Worm (Caenorhabditis elegans) whole organism, L4/young adult: Measurements from ENCODE around the gene T24D5.1.

ENCODE experiments used
- W03F9.2 ChIP-seq: fragments of 150-350 bp; optimal IDR thresholded peaks from 2 replicates; lab custom pipeline; 2014; ENCODE audit warnings: missing biosample characterization, missing genetic modification characterization
- dao-5 ChIP-seq: sonication (generic microtip); optimal IDR thresholded peaks from 2 replicates; lab custom pipeline; 2016; ENCODE audit warnings: missing genotype, missing genetic modification characterization, moderate library complexity, missing compliant biosample characterization
- him-1 ChIP-seq: sonication (generic microtip); optimal IDR thresholded peaks from 2 replicates; lab custom pipeline; 2016; ENCODE audit warnings: missing genotype, missing genetic modification reagents, missing genetic modification characterization, missing compliant biosample characterization

The T24D5.1 gene

DNA sequence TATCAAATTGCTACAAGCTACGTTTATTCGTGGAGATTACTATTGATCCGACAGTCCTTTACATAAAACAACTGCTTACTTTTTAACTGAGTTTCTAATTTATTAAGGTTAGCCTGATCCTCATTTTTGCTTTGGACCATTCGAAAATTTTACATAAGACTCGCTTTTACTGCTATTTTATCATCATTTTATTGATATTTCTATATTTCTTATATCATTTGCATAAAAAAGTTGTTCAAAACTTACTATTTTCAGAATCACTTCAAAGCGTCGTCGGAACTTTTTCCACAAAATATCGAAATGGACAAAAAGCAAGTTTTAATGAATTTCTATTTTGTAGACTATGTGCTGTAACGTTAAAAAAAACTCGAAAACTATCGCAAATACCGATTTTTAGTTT lies at the start of gene T24D5.1:
T24D5.1 (plus strand) TSS at position 301 of the 400 bp plus-strand sequence.
- no peak for TF ChIP-seq dao-5 (tag; lab: Kevin White, UChicago)
- TF ChIP-seq W03F9.2 (tag; lab: Kevin White, UChicago): no peak
- no peak for TF ChIP-seq him-1

DNA sequence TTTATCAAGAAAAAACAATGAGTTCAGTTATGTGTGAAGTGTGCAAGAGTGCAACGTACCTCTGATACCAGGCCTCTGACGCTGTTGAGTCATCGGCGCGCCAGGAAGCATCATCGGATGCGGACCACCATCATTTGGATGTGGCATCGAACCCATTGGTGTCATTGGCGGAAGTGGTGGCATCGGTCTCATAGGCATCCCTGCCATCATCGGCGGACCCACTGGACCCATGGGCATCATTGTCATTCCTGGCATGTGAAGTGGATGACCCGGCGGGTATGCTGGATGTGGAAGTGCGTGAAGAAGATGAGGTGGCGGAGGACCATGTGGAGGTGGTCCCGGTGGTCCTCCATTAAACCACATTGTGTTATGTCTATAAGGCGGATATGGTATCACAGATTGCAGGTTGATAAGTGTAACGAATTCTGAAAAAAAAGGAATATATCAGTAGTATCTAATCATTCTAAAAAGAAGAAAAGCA lies 49.2 kb upstream of the T24D5.1 start, which contains the start of gene scd-1:
scd-1 (minus strand) TSS at position 431 of the 481 bp plus-strand sequence.
- no peak for TF ChIP-seq dao-5 (tag; lab: Kevin White, UChicago)
- no peak for TF ChIP-seq W03F9.2 (tag; lab: Kevin White, UChicago)
- TF ChIP-seq him-1: no peak

DNA sequence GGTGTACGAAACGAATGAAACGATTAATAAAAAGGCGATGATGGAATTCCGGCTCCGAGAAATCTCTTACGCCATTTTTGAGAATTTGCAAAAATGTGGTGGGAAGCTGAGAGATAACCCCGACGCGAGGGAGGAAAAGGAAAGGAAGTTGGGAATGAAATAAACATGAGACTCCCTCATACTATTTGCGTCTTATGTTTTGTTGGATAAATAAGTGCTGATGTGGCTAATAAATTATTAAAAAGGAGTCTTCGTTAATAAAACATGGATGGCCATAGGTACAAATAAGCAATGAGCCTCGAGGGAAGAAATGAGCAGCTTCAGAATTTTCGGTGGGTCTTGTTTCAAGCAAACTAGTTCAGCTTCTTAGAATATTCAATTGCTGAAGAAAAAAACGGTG lies 42.2 kb upstream of the T24D5.1 start:
- no peak for TF ChIP-seq dao-5 (tag; lab: Kevin White, UChicago)
- no peak for TF ChIP-seq him-1
- TF ChIP-seq W03F9.2 (tag; lab: Kevin White, UChicago): no peak

DNA sequence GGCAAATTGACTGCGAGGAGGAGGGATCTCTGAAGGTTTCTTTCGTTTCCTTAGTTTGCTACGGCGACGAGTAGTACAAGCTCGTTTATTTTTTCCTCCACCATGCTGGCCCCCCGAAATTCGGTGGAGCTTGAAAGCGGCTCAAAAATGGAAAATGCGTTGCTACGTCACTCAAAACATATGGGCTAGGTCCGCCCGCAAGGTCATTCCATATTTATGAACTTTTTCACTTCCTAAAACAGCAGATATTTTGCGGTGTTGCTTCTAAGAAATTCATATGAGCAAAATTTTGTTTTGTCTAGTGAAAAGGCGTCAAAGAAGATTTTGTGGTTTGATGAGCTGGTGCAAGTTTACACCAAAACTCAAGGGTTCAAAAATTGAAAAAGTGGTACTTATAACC lies 40.1 kb upstream of the T24D5.1 start:
- no peak for TF ChIP-seq dao-5 (tag; lab: Kevin White, UChicago)
- TF ChIP-seq him-1: no peak
- no peak for TF ChIP-seq W03F9.2 (tag; lab: Kevin White, UChicago)

DNA sequence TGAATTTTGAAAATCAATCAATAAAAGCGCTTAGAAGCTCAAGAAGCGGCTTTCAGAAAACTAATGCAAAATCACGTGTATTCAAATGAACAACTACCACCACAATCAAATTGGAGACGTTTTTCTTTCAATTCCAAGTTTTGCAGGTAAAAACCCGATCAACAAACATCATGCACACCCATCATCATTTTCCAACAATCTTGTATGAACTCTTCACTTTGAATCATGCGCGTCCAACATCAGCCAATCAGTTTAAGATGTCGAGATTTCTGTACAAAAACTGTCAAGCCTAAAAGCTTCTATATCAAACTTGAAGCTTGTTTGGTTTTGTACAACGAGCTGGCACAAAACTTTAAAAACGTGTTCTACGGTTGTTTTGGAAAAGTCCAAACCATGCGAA lies 35.8 kb upstream of the T24D5.1 start:
- no peak for TF ChIP-seq W03F9.2 (tag; lab: Kevin White, UChicago)
- no peak for TF ChIP-seq him-1
- TF ChIP-seq dao-5 (tag; lab: Kevin White, UChicago): no peak

DNA sequence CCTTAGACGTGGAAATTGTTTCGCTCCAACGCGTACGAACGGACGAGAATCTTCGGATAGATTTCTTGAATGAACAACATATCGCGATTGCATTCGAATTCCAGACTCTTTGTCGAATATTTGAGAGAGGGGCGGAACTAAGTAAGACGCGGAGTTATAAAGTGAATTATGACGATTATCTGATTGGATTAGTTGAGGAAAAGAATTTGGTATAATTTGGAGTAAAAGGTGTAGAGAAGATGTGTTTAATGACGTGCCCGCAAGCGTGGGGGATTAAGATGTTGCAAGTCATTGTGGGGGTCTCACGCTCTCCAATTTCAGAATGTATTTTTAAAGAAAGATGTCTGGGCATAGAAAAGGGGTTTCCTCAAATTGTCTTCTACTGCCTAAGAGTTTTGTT lies 29.5 kb upstream of the T24D5.1 start:
- TF ChIP-seq dao-5 (tag; lab: Kevin White, UChicago) (no peak), W03F9.2 (tag; lab: Kevin White, UChicago) (no peak), him-1 (no peak)

DNA sequence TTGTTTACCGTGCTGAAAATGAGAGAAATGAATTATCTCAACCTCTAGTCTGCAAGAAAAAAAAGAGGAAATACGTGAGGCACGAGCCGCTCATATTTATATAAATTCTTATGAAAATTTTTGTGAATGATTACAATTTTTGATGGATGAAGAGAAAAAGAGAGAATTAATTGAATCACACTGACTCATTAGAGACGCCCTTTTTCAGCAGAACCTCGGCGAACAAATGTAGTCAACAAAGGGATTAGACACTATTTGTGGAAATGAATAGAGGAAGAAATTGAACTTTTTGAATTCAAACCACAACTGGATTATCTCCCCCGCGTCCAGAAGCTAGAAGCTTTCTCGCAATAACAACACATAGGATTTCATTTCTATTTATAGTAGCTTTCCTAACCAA lies 27.8 kb upstream of the T24D5.1 start:
- TF ChIP-seq him-1 (no peak), W03F9.2 (tag; lab: Kevin White, UChicago) (no peak), dao-5 (tag; lab: Kevin White, UChicago) (no peak)

DNA sequence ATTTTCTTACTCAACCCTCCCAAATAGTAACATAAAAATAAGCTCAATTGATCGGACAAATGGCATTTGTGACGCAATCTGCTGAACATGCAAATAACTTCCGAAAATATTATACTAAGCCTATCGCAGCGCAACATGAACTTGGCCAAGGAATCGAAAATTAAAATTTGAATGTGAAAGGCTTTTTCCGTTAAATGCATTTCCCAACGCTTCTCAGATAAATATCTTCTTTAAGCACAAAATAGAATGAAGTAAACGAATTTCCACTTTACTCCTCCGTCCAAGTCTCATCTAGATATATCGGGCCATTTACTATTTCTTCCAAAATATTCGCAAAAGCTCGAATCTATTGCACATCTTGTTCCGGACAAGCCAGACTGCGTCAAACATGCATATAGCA lies 25.5 kb upstream of the T24D5.1 start:
- TF ChIP-seq W03F9.2 (tag; lab: Kevin White, UChicago) (no peak), him-1 (no peak), dao-5 (tag; lab: Kevin White, UChicago) (no peak)

DNA sequence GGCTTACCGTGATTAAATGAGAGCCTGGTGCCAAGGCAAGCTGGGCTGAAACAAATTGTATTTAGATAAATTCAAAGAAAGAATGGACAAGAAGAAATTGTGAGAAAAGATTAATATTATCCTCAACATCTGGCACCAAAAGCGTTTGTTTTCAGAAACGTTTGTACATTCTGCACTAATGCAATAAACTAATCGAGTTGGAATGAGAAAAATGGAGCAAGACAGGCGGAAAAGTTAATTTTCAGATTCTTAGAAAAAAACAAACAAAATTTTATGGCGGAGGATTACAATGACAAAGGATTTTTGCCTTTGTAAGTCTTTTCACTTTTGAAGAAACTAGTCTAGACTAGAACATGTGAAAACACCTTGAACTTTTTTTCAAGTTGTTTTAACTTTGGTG lies 22.9 kb upstream of the T24D5.1 start, which contains the start of gene npr-4:
npr-4 (minus strand) TSS at position 52 of the 400 bp plus-strand sequence.
- TF ChIP-seq W03F9.2 (tag; lab: Kevin White, UChicago) (no peak), him-1 (no peak), dao-5 (tag; lab: Kevin White, UChicago) (no peak)

DNA sequence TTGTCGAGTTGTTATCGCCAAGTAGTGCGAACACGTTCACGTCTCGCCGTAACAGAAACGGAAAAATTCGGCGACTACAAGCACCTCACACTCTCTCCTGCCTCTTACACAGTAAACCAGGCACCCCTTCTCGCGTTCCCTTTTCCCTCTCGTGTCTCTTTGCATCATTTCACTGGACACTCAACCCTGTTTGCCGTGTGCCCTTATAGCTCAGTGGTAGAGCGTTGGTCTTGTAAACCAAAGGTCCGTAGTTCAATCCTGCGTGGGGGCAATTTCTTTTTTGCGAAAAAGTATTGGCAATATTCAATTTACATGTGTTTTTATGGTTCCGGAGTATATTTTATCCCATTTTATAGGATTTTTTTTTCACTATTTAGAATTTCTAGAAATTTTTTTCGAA lies 11.0 kb upstream of the T24D5.1 start:
- TF ChIP-seq him-1: peak; percentile 85
- TF ChIP-seq dao-5 (tag; lab: Kevin White, UChicago): peak; percentile 75
- TF ChIP-seq W03F9.2 (tag; lab: Kevin White, UChicago): peak; percentile 15

DNA sequence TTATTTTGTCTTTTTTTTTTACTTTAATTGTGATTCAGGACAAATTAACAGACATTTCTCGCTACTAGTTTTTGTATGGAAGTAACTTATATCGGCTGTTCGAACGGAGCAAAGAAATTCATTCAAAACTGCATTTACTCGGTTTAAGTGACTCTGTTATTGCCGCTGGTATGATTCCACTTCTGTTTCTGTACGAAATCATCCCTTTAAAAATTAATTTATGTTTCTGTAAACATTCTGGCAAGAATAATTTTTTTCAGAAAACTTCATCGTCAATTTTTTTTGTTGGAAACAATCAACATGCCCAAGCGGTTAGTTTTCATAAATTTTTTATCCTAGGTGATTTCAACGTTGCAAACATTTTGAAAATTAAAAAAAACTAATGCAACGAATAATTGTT lies 5.2 kb downstream of the T24D5.1 start, which contains the start of gene T24D5.3:
T24D5.3 (plus strand) TSS at position 301 of the 400 bp plus-strand sequence.
- TF ChIP-seq W03F9.2 (tag; lab: Kevin White, UChicago) (no peak), dao-5 (tag; lab: Kevin White, UChicago) (no peak), him-1 (no peak)

DNA sequence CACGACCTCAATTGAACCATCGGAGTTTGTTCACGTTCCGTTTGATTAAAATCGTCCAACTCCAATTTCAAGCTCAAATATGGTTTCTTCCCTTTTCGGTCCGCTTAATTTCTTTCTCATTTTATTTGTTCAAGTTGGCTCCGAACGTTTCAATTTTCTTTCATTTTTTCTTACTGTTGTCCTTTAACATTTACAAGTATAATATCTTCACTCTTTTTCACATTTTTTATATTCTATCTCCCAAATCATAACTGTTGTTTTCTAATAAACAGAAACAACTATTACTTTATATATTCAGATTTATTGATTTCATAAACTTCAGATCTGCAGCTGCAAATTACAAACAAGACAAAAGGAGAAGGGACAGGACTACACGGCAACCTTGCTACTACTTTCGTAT lies 8.9 kb downstream of the T24D5.1 start:
- TF ChIP-seq him-1 (no peak), dao-5 (tag; lab: Kevin White, UChicago) (no peak), W03F9.2 (tag; lab: Kevin White, UChicago) (no peak)

DNA sequence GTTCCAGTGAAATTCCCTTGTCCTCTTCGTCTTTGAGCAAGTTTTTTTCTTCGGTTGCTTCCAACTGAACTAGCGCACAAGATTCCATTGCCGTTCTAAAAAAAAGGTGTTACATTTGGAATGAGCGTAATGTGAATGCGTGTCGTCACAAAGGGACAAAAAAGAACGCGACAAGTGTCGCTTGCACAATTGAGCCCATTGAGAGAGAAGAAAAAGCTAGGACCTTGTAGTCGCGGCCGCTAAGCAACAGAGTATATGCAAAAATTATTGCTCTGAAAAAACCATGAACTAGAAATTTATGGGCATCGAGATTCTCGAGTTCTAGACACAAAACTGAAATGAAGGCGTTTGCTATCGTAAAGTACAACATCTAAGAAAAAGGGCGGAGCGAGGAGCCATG lies 11.8 kb downstream of the T24D5.1 start, which contains the start of gene T24D5.2:
T24D5.2 (minus strand) TSS at position 101 of the 400 bp plus-strand sequence.
- TF ChIP-seq him-1: no peak
- TF ChIP-seq dao-5 (tag; lab: Kevin White, UChicago): no peak
- TF ChIP-seq W03F9.2 (tag; lab: Kevin White, UChicago): no peak

DNA sequence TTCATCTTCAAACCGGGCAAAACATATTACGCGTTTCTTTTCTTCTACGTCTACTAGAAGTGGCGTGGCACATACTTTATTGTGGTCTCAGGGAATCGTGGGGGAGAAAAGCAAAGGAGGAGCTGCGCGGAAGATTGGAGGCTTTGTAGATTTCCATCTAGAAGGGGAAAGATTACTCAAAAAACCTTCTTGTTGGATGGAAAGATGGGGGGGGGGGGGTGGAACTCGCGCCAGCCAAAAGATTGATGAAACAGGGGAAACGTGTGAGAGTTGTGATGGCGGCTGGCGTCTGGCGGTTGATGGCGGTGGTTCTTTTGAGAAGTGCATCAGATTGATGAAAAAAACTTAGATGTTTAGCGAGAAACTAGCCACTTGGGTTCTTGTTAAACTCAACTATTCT lies 14.9 kb downstream of the T24D5.1 start:
- TF ChIP-seq dao-5 (tag; lab: Kevin White, UChicago): no peak
- TF ChIP-seq him-1: no peak
- TF ChIP-seq W03F9.2 (tag; lab: Kevin White, UChicago): no peak

DNA sequence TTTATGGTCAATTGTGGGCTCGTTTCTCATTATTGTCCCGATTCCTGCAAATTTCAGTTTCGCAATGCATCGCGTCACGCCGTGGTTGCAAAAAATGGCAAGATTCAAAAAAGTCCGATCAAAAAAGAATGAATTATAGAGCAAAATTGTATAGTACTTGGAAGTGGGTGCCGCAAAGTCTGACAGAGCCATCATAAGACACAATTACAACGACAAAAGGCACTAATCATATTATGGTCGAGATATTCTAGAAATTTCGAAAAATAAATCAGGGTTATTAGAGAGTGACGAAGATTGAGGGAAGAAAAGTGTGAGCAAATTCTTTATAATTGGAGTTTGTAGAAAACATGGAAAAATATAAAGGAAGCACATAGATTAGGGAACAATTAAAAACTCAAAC lies 20.6 kb downstream of the T24D5.1 start:
- TF ChIP-seq W03F9.2 (tag; lab: Kevin White, UChicago) (no peak), him-1 (no peak), dao-5 (tag; lab: Kevin White, UChicago) (no peak)
